Worm (Caenorhabditis elegans) whole organism, early embryonic: ENCODE results near the gene C15B12.4.

Experiments
- B0310.2 ChIP-seq: sonication (generic microtip); optimal IDR thresholded peaks from 2 replicates; lab custom pipeline; 2016; ENCODE audit warnings: mild to moderate bottlenecking, missing genetic modification characterization, missing compliant biosample characterization
- F13C5.2 ChIP-seq: sonication (generic microtip); optimal IDR thresholded peaks from 2 replicates; lab custom pipeline; 2017; ENCODE audit warnings: mild to moderate bottlenecking, missing genetic modification characterization, inconsistent platforms, missing compliant biosample characterization
- aly-1 ChIP-seq: sonication (generic microtip); optimal IDR thresholded peaks from 2 replicates; lab custom pipeline; 2016; ENCODE audit warnings: missing genetic modification characterization, missing compliant biosample characterization
- ama-1 ChIP-seq: fragments of 150-350 bp; optimal IDR thresholded peaks from 2 replicates; lab custom pipeline; 2014
- ceh-13 ChIP-seq: fragments of 200-800 bp; sonication (Bioruptor generic); optimal IDR thresholded peaks from 2 replicates; lab custom pipeline; 2018; ENCODE audit warnings: mild to moderate bottlenecking, missing genetic modification characterization, missing compliant biosample characterization
- ceh-36 ChIP-seq: sonication (generic microtip); optimal IDR thresholded peaks from 2 replicates; lab custom pipeline; 2016; ENCODE audit warnings: missing genetic modification characterization, inconsistent platforms, missing compliant biosample characterization
- ets-7 ChIP-seq: sonication (generic microtip); optimal IDR thresholded peaks from 2 replicates; lab custom pipeline; 2016; ENCODE audit warnings: missing genotype, missing genetic modification characterization, missing compliant biosample characterization
- flt-1 ChIP-seq: fragments of 200-800 bp; sonication (Bioruptor generic); IDR thresholded peaks from 2 replicates; pipeline ENCODE4 v1.3.6; 2022; ENCODE audit warnings: missing genetic modification characterization, missing compliant biosample characterization
- hmg-4 ChIP-seq: fragments of 200-800 bp; sonication (Bioruptor generic); optimal IDR thresholded peaks from 2 replicates; lab custom pipeline; 2018; ENCODE audit warnings: mild to moderate bottlenecking, missing genetic modification characterization, missing compliant biosample characterization
- hnd-1 ChIP-seq: sonication (generic microtip); optimal IDR thresholded peaks from 2 replicates; lab custom pipeline; 2016; ENCODE audit warnings: missing genetic modification characterization, missing compliant biosample characterization
- sea-1 ChIP-seq: fragments of 200-800 bp; sonication (Bioruptor generic); conservative IDR thresholded peaks from 2 replicates; pipeline ENCODE4 v1.3.6; 2022; ENCODE audit warnings: missing genetic modification characterization, missing compliant biosample characterization
- tbx-11 ChIP-seq: fragments of 200-800 bp; sonication (Bioruptor generic); IDR thresholded peaks from 2 replicates; pipeline ENCODE4 v1.3.6; 2022; ENCODE audit warnings: missing genetic modification characterization, missing compliant biosample characterization

DNA sequence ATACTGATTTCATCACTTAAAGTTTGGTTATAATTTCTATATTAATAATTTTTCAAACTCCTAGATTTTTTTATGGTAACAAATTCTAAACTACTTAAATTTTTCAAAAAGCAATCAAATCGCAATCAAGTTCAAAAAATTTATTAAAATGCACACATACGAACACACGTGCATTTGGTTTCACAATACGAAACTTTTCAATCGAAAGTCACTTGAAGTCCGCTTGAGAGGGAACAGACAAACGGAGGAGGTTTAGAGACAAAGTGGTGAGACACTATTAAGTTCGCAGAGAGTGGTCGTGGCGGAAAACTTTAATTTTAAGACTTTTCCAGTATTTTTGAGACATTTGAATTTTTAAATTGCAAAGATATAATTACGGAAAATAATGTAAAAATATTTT is 32.1 kb upstream of the C15B12.4 start, which contains the start of gene glr-8:
- no peak for TF ChIP-seq ama-1 (lab: Kevin White, UChicago)
- no peak for TF ChIP-seq hnd-1 (tag; lab: Kevin White, UChicago)
- TF ChIP-seq ceh-36 (tag; lab: Kevin White, UChicago) = no peak
- TF ChIP-seq B0310.2 (tag; lab: Kevin White, UChicago) = no peak
- TF ChIP-seq tbx-11 (GFP tag; lab: Robert Waterston, UW) = no peak
- no peak for TF ChIP-seq F13C5.2
- TF ChIP-seq hmg-4 (GFP tag; lab: Kevin White, UChicago) = no peak
- no peak for TF ChIP-seq aly-1 (tag; lab: Kevin White, UChicago)
- TF ChIP-seq flt-1 (GFP tag; lab: Robert Waterston, UW) = no peak
- no peak for TF ChIP-seq ceh-13 (GFP tag; lab: Kevin White, UChicago)
- no peak for TF ChIP-seq ets-7 (tag; lab: Kevin White, UChicago)
- no peak for TF ChIP-seq sea-1 (GFP tag; lab: Robert Waterston, UW)
